Fruit fly (Drosophila melanogaster) whole organism, prepupa: ENCODE measurements around the gene Uev1A.

Source experiments
- Blimp-1 ChIP-seq: fragments of 200-800 bp; sonication (Bioruptor generic); optimal IDR thresholded peaks from 3 replicates; lab custom pipeline; 2017; ENCODE audit warnings: missing biosample characterization, missing genetic modification characterization, mild to moderate bottlenecking, moderate library complexity, missing genetic modification reagents
- CG10631 ChIP-seq: fragments of 200-800 bp; sonication (Bioruptor generic); optimal IDR thresholded peaks from 2 replicates; lab custom pipeline; 2016; ENCODE audit warnings: missing biosample characterization, missing genetic modification characterization
- CG11762 ChIP-seq: fragments of 200-800 bp; sonication (Bioruptor generic); optimal IDR thresholded peaks from 3 replicates; lab custom pipeline; 2016; ENCODE audit warnings: missing biosample characterization, missing genetic modification characterization; ENCODE audit not compliant: insufficient read depth
- CG16779 ChIP-seq: fragments of 200-800 bp; sonication (Bioruptor generic); optimal IDR thresholded peaks from 3 replicates; lab custom pipeline; 2017; ENCODE audit warnings: missing biosample characterization, mild to moderate bottlenecking, missing genetic modification characterization
- CG3032 ChIP-seq: fragments of 200-800 bp; optimal IDR thresholded peaks from 2 replicates; lab custom pipeline; 2019; ENCODE audit warnings: missing biosample characterization, mild to moderate bottlenecking, missing genetic modification characterization, moderate library complexity
- CG31627 ChIP-seq: fragments of 200-800 bp; sonication (Bioruptor generic); optimal IDR thresholded peaks from 3 replicates; lab custom pipeline; 2016; ENCODE audit warnings: missing biosample characterization, missing genetic modification characterization
- CG32006 ChIP-seq: fragments of 200-800 bp; sonication (Bioruptor generic); optimal IDR thresholded peaks from 3 replicates; lab custom pipeline; 2017; ENCODE audit warnings: missing biosample characterization, mild to moderate bottlenecking, missing genetic modification characterization
- CG34406 ChIP-seq: fragments of 200-800 bp; sonication (Bioruptor generic); optimal IDR thresholded peaks from 3 replicates; lab custom pipeline; 2016; ENCODE audit warnings: missing biosample characterization, missing genetic modification characterization
- CG6276 ChIP-seq: fragments of 200-800 bp; sonication (Bioruptor generic); optimal IDR thresholded peaks from 2 replicates; lab custom pipeline; 2017; ENCODE audit warnings: missing biosample characterization, mild to moderate bottlenecking, missing genetic modification characterization
- CG6792 ChIP-seq: fragments of 200-800 bp; sonication (Bioruptor generic); optimal IDR thresholded peaks from 3 replicates; lab custom pipeline; 2016; ENCODE audit warnings: missing biosample characterization, missing genetic modification characterization
- CG6808 ChIP-seq: fragments of 200-800 bp; sonication (Bioruptor generic); optimal IDR thresholded peaks from 3 replicates; lab custom pipeline; 2017; ENCODE audit warnings: missing biosample characterization, missing genetic modification characterization, mild to moderate bottlenecking, moderate library complexity, missing genetic modification reagents
- CG6854 ChIP-seq: fragments of 200-800 bp; sonication (Bioruptor generic); optimal IDR thresholded peaks from 2 replicates; lab custom pipeline; 2017; ENCODE audit warnings: missing biosample characterization, mild to moderate bottlenecking, missing genetic modification characterization
- CG7368 ChIP-seq: fragments of 200-800 bp; sonication (Bioruptor generic); optimal IDR thresholded peaks from 3 replicates; lab custom pipeline; 2016; ENCODE audit warnings: missing biosample characterization, missing genetic modification characterization
- CG8632 ChIP-seq: fragments of 200-800 bp; sonication (Bioruptor generic); optimal IDR thresholded peaks from 3 replicates; lab custom pipeline; 2016; ENCODE audit warnings: missing biosample characterization, missing genetic modification characterization
- CG9139 ChIP-seq: fragments of 200-800 bp; sonication (Bioruptor generic); optimal IDR thresholded peaks from 3 replicates; lab custom pipeline; 2017; ENCODE audit warnings: missing biosample characterization, mild to moderate bottlenecking, missing genetic modification characterization
- Eip78C ChIP-seq: fragments of 200-800 bp; sonication (Bioruptor generic); peaks from one replicate; lab custom pipeline; 2016; ENCODE audit warnings: missing biosample characterization, missing genetic modification characterization
- Eip93F ChIP-seq: fragments of 200-800 bp; sonication (Bioruptor generic); optimal IDR thresholded peaks from 2 replicates; lab custom pipeline; 2016; ENCODE audit warnings: missing biosample characterization, mild to moderate bottlenecking, missing genetic modification characterization
- Ets21C ChIP-seq: fragments of 200-800 bp; sonication (Bioruptor generic); optimal IDR thresholded peaks from 3 replicates; lab custom pipeline; 2016; ENCODE audit warnings: missing biosample characterization, missing genetic modification characterization
- Gug ChIP-seq: fragments of 200-800 bp; sonication (Bioruptor generic); IDR thresholded peaks from 2 replicates; pipeline ENCODE4 v1.3.6; 2022; ENCODE audit warnings: missing biosample characterization, missing genetic modification characterization
- Hr38 ChIP-seq: sonication (Bioruptor generic); optimal IDR thresholded peaks from 2 replicates; lab custom pipeline; 2016; ENCODE audit warnings: missing biosample characterization, missing genetic modification characterization
- Hr39 ChIP-seq: fragments of 200-800 bp; sonication (Bioruptor generic); optimal IDR thresholded peaks from 2 replicates; lab custom pipeline; 2016; ENCODE audit warnings: missing biosample characterization, missing genetic modification characterization
- Hr4 ChIP-seq: fragments of 200-800 bp; sonication (Bioruptor generic); optimal IDR thresholded peaks from 3 replicates; lab custom pipeline; 2016; ENCODE audit warnings: missing biosample characterization, missing genetic modification characterization
- Met ChIP-seq: fragments of 200-800 bp; sonication (Bioruptor generic); optimal IDR thresholded peaks from 3 replicates; lab custom pipeline; 2016; ENCODE audit warnings: missing biosample characterization, missing genetic modification characterization
- OdsH ChIP-seq: fragments of 200-800 bp; sonication (Bioruptor generic); optimal IDR thresholded peaks from 3 replicates; lab custom pipeline; 2016; ENCODE audit warnings: missing biosample characterization, missing genetic modification characterization
- Smox ChIP-seq: fragments of 200-800 bp; sonication (Bioruptor generic); optimal IDR thresholded peaks from 3 replicates; lab custom pipeline; 2016; ENCODE audit warnings: missing biosample characterization, missing genetic modification characterization
- Sox102F ChIP-seq: fragments of 200-800 bp; sonication (Bioruptor generic); optimal IDR thresholded peaks from 2 replicates; lab custom pipeline; 2016; ENCODE audit warnings: missing biosample characterization, mild to moderate bottlenecking, missing genetic modification characterization
- Sox14 ChIP-seq: fragments of 200-800 bp; sonication (Bioruptor generic); optimal IDR thresholded peaks from 3 replicates; lab custom pipeline; 2016; ENCODE audit warnings: missing biosample characterization, missing genetic modification characterization
- achi ChIP-seq: fragments of 200-800 bp; sonication (Bioruptor generic); optimal IDR thresholded peaks from 3 replicates; lab custom pipeline; 2016; ENCODE audit warnings: missing biosample characterization, missing genetic modification characterization
- acj6 ChIP-seq: fragments of 200-800 bp; sonication (Bioruptor generic); optimal IDR thresholded peaks from 3 replicates; lab custom pipeline; 2016; ENCODE audit warnings: missing biosample characterization, missing genetic modification characterization
- cyc ChIP-seq: fragments of 200-800 bp; sonication (Bioruptor generic); optimal IDR thresholded peaks from 3 replicates; lab custom pipeline; 2016; ENCODE audit warnings: missing biosample characterization, missing genetic modification characterization
- eg ChIP-seq: fragments of 200-800 bp; sonication (Bioruptor generic); IDR thresholded peaks from 3 replicates; pipeline ENCODE4 v1.3.6; 2022; ENCODE audit warnings: missing biosample characterization, missing genetic modification characterization
- fd85E ChIP-seq: fragments of 200-800 bp; sonication (Bioruptor generic); optimal IDR thresholded peaks from 3 replicates; lab custom pipeline; 2016; ENCODE audit warnings: missing biosample characterization, missing genetic modification characterization
- fkh ChIP-seq: fragments of 200-800 bp; sonication (Bioruptor generic); optimal IDR thresholded peaks from 3 replicates; lab custom pipeline; 2017; ENCODE audit warnings: missing biosample characterization, mild to moderate bottlenecking, missing genetic modification characterization, moderate library complexity
- net ChIP-seq: fragments of 200-800 bp; sonication (Bioruptor generic); optimal IDR thresholded peaks from 3 replicates; lab custom pipeline; 2016; ENCODE audit warnings: missing biosample characterization, missing genetic modification characterization
- pdm3 ChIP-seq: fragments of 200-800 bp; sonication (Bioruptor generic); optimal IDR thresholded peaks from 3 replicates; lab custom pipeline; 2016; ENCODE audit warnings: missing biosample characterization, missing genetic modification characterization
- svp ChIP-seq: fragments of 200-800 bp; sonication (Bioruptor generic); peaks from one replicate; lab custom pipeline; 2016; ENCODE audit warnings: missing biosample characterization, missing genetic modification characterization
- vri ChIP-seq: fragments of 200-800 bp; sonication (Bioruptor generic); optimal IDR thresholded peaks from 3 replicates; lab custom pipeline; 2016; ENCODE audit warnings: missing biosample characterization, mild to moderate bottlenecking, missing genetic modification characterization

The Uev1A gene

dm6 chr3L:5365164-5365879 lies 703 bp downstream of the Uev1A start (continued):
- no peak for TF ChIP-seq CG6854
- peak; percentile 68 for TF ChIP-seq pdm3
- TF ChIP-seq CG8632 (GFP tag; lab: Kevin White, UChicago): peak; percentile 53
- peak; percentile 15 for TF ChIP-seq vri
- TF ChIP-seq Met (GFP tag; lab: Kevin White, UChicago): peak; percentile 61
- TF ChIP-seq Sox102F (GFP tag; lab: Kevin White, UChicago): peak; percentile 58
- peak; percentile 41 for TF ChIP-seq CG6792 (GFP tag; lab: Kevin White, UChicago)
- TF ChIP-seq Gug (GFP tag; lab: Robert Waterston, UW): 0 out of 2 replicates have a peak, but pooled peaks have one; percentile 8
- TF ChIP-seq CG6808: peak; percentile 69

dm6 chr3L:5360039-5360988 lies 5.7 kb downstream of the Uev1A start, which contains the start of gene Cyt-c1:
TSS of gene Cyt-c1 (plus strand) at chr3L:5360211.
- peak; percentile 26 for TF ChIP-seq achi (GFP tag; lab: Kevin White, UChicago)
- TF ChIP-seq CG6854: no peak
- TF ChIP-seq vri: peak; percentile 91
- TF ChIP-seq Eip78C (GFP tag; lab: Kevin White, UChicago): peak; percentile 25

dm6 chr3L:5359208-5360003 lies 6.6 kb downstream of the Uev1A start, which contains the start of gene Klp64D:
TSS of gene Klp64D (minus strand) at chr3L:5359392.
- TF ChIP-seq Met (GFP tag; lab: Kevin White, UChicago) (peak; percentile 24), CG10631 (GFP tag; lab: Kevin White, UChicago) (peak; percentile 47), Eip93F (GFP tag; lab: Kevin White, UChicago) (no peak), OdsH (peak; percentile 22), CG31627 (GFP tag; lab: Kevin White, UChicago) (no peak), CG8632 (GFP tag; lab: Kevin White, UChicago) (peak; percentile 27), fd85E (no peak), svp (peak; percentile 14), Hr4 (GFP tag; lab: Kevin White, UChicago) (peak; percentile 14), CG3032 (tag; lab: Kevin White, UChicago) (peak; percentile 40), Blimp-1 (GFP tag; lab: Kevin White, UChicago) (no peak), Hr38 (no peak), vri (peak; percentile 45), eg (GFP tag; lab: Robert Waterston, UW) (0 out of 3 replicates have a peak, but pooled peaks have one; percentile 49), CG32006 (GFP tag; lab: Kevin White, UChicago) (peak; percentile 13)

- no peak for TF ChIP-seq Met (GFP tag; lab: Kevin White, UChicago)
- TF ChIP-seq cyc (GFP tag; lab: Kevin White, UChicago): no peak
- TF ChIP-seq CG10631 (GFP tag; lab: Kevin White, UChicago): no peak
- peak; percentile 57 for TF ChIP-seq Eip78C (GFP tag; lab: Kevin White, UChicago)
- TF ChIP-seq acj6: no peak
- no peak for TF ChIP-seq vri
- TF ChIP-seq CG6276: peak; percentile 44
- TF ChIP-seq Eip93F (GFP tag; lab: Kevin White, UChicago): peak; percentile 40
- no peak for TF ChIP-seq Hr39 (GFP tag; lab: Kevin White, UChicago)
- TF ChIP-seq CG11762: no peak
- no peak for TF ChIP-seq net (GFP tag; lab: Kevin White, UChicago)
- no peak for TF ChIP-seq CG7368 (GFP tag; lab: Kevin White, UChicago)
- TF ChIP-seq Ets21C (GFP tag; lab: Kevin White, UChicago): no peak
- peak; percentile 13 for TF ChIP-seq CG9139 (GFP tag; lab: Kevin White, UChicago)
- no peak for TF ChIP-seq CG8632 (GFP tag; lab: Kevin White, UChicago)
- TF ChIP-seq svp: peak; percentile 12
- no peak for TF ChIP-seq CG32006 (GFP tag; lab: Kevin White, UChicago)
- TF ChIP-seq CG34406: no peak
- no peak for TF ChIP-seq Sox14
- no peak for TF ChIP-seq fkh (GFP tag; lab: Kevin White, UChicago)
- no peak for TF ChIP-seq achi (GFP tag; lab: Kevin White, UChicago)
- no peak for TF ChIP-seq Hr4 (GFP tag; lab: Kevin White, UChicago)
- no peak for TF ChIP-seq CG6792 (GFP tag; lab: Kevin White, UChicago)
- TF ChIP-seq CG16779: no peak
- TF ChIP-seq OdsH: no peak
- no peak for TF ChIP-seq Smox
Observed at dm6 chr3L:5356050-5356967, 9.7 kb downstream of the Uev1A start.
